Worm (Caenorhabditis elegans): ENCODE results near the gene D2007.2.
A peak's percentile ranks its signal among the peaks of the same experiment; 100 is the strongest.

The D2007.2 gene

ce11 chrIII:8191695-8192094, 42.9 kb downstream of the D2007.2 start, which contains the start of gene C50C3.1:
TSS of gene C50C3.1 (plus strand) at chrIII:8191995.
- TF ChIP-seq nhr-76 (tag; optimal IDR thresholded peaks at IDR 0.05) (no peak), ceh-39 (tag; optimal IDR thresholded peaks at IDR 0.05) (no peak), nhr-12 (tag; optimal IDR thresholded peaks at IDR 0.05) (no peak), drap-1 (GFP tag; optimal IDR thresholded peaks at IDR 0.05) (no peak)

ce11 chrIII:8199060-8199459, 50.3 kb downstream of the D2007.2 start:
- TF ChIP-seq ces-1 (GFP tag; optimal IDR thresholded peaks at IDR 0.05), result no peak
- no peak for TF ChIP-seq ceh-43 (GFP tag; optimal IDR thresholded peaks at IDR 0.05)
- no peak for TF ChIP-seq sem-2 (GFP tag; optimal IDR thresholded peaks at IDR 0.05)
- TF ChIP-seq mab-5 (tag; optimal IDR thresholded peaks at IDR 0.05), result no peak
- TF ChIP-seq nhr-76 (tag; optimal IDR thresholded peaks at IDR 0.05), result no peak
- TF ChIP-seq tbx-8 (GFP tag; optimal IDR thresholded peaks at IDR 0.05), result no peak
- TF ChIP-seq drap-1 (GFP tag; optimal IDR thresholded peaks at IDR 0.05), result no peak
- no peak for TF ChIP-seq snpc-4 (tag; optimal IDR thresholded peaks at IDR 0.05)
- no peak for TF ChIP-seq nhr-12 (tag; optimal IDR thresholded peaks at IDR 0.05)
- no peak for TF ChIP-seq flh-1 (GFP tag; optimal IDR thresholded peaks at IDR 0.05)
- no peak for TF ChIP-seq unc-62 (GFP tag; optimal IDR thresholded peaks at IDR 0.05)
- TF ChIP-seq blmp-1 (tag; optimal IDR thresholded peaks at IDR 0.05), result no peak
- TF ChIP-seq ceh-83 (GFP tag; optimal IDR thresholded peaks at IDR 0.05), result no peak
- TF ChIP-seq mep-1 (tag; optimal IDR thresholded peaks at IDR 0.05), result no peak
- no peak for TF ChIP-seq cnd-1 (tag; optimal IDR thresholded peaks at IDR 0.05)
- no peak for TF ChIP-seq elt-3 (tag; optimal IDR thresholded peaks at IDR 0.05)
- TF ChIP-seq hlh-1 (tag; optimal IDR thresholded peaks at IDR 0.05), result no peak
- TF ChIP-seq lin-32 (GFP tag; optimal IDR thresholded peaks at IDR 0.05), result no peak

ce11 chrIII:8201117-8201516, 52.4 kb downstream of the D2007.2 start, which contains the start of gene unc-36:
TSS of gene unc-36 (minus strand) at chrIII:8201217.
- TF ChIP-seq lin-13 (tag; optimal IDR thresholded peaks at IDR 0.05) (no peak), mab-5 (tag; optimal IDR thresholded peaks at IDR 0.05) (no peak), unc-39 (tag; optimal IDR thresholded peaks at IDR 0.05) (no peak), nhr-76 (tag; optimal IDR thresholded peaks at IDR 0.05) (no peak), M03D4.4 (tag; optimal IDR thresholded peaks at IDR 0.05) (no peak), pha-4 (tag; optimal IDR thresholded peaks at IDR 0.05) (no peak), elt-1 (tag; optimal IDR thresholded peaks at IDR 0.05; ENCODE audit: borderline replicate concordance, insufficient read depth) (no peak), sem-2 (GFP tag; optimal IDR thresholded peaks at IDR 0.05) (no peak), tbx-8 (GFP tag; optimal IDR thresholded peaks at IDR 0.05) (no peak), snpc-4 (tag; optimal IDR thresholded peaks at IDR 0.05) (no peak), unc-120 (tag; optimal IDR thresholded peaks at IDR 0.05; ENCODE audit: poor library complexity, severe bottlenecking) (no peak), ham-2 (GFP tag; optimal IDR thresholded peaks at IDR 0.05) (no peak), sptf-1 (tag; optimal IDR thresholded peaks at IDR 0.05) (no peak), bed-3 (GFP tag; optimal IDR thresholded peaks at IDR 0.05) (no peak), lin-32 (GFP tag; optimal IDR thresholded peaks at IDR 0.05) (no peak), nhr-2 (tag; optimal IDR thresholded peaks at IDR 0.05) (no peak), ztf-11 (tag; optimal IDR thresholded peaks at IDR 0.05) (no peak), drap-1 (GFP tag; optimal IDR thresholded peaks at IDR 0.05) (no peak)

ce11 chrIII:8201760-8202159, 53.0 kb downstream of the D2007.2 start:
- TF ChIP-seq unc-62 (GFP tag; optimal IDR thresholded peaks at IDR 0.05) (peak; percentile 36), ces-1 (GFP tag; optimal IDR thresholded peaks at IDR 0.05) (peak; percentile 62), hlh-1 (tag; optimal IDR thresholded peaks at IDR 0.05) (peak; percentile 58), mab-5 (tag; optimal IDR thresholded peaks at IDR 0.05) (peak; percentile 21), unc-120 (tag; optimal IDR thresholded peaks at IDR 0.05; ENCODE audit: poor library complexity, severe bottlenecking) (peak; percentile 83), unc-39 (tag; optimal IDR thresholded peaks at IDR 0.05) (no peak)

- TF ChIP-seq mls-2 (tag; optimal IDR thresholded peaks at IDR 0.05), result no peak
These were observed 54.0 kb downstream of the D2007.2 start, which contains the start of gene snb-5 for ce11 chrIII:8202754-8203153. TSS of gene snb-5 (plus strand) at chrIII:8203054.
